Worm (Caenorhabditis elegans) whole organism, mixed stage, embryonic: ENCODE results near the gene fbxa-74.

Experiments used
- elt-3 ChIP-seq: fragments of 150-350 bp; optimal IDR thresholded peaks from 2 replicates; lab custom pipeline; 2014; ENCODE audit warnings: missing biosample characterization, missing genetic modification characterization
- lin-13 ChIP-seq: fragments of 150-350 bp; optimal IDR thresholded peaks from 2 replicates; lab custom pipeline; 2014; ENCODE audit warnings: missing biosample characterization, missing genetic modification characterization
- mab-5 ChIP-seq: fragments of 150-350 bp; optimal IDR thresholded peaks from 2 replicates; lab custom pipeline; 2014; ENCODE audit warnings: missing biosample characterization, missing genetic modification characterization
- mep-1 ChIP-seq: fragments of 150-350 bp; optimal IDR thresholded peaks from 2 replicates; lab custom pipeline; 2017; ENCODE audit warnings: missing biosample characterization, missing genetic modification reagents, missing genetic modification characterization, inconsistent platforms
- nhr-2 ChIP-seq: fragments of 150-350 bp; optimal IDR thresholded peaks from 2 replicates; lab custom pipeline; 2014; ENCODE audit warnings: missing biosample characterization, missing genetic modification characterization
- nhr-237 ChIP-seq: fragments of 150-350 bp; optimal IDR thresholded peaks from 2 replicates; lab custom pipeline; 2014; ENCODE audit warnings: missing biosample characterization, missing genetic modification characterization
- ztf-11 ChIP-seq: fragments of 150-350 bp; optimal IDR thresholded peaks from 2 replicates; lab custom pipeline; 2014; ENCODE audit warnings: missing biosample characterization, missing genetic modification characterization

DNA sequence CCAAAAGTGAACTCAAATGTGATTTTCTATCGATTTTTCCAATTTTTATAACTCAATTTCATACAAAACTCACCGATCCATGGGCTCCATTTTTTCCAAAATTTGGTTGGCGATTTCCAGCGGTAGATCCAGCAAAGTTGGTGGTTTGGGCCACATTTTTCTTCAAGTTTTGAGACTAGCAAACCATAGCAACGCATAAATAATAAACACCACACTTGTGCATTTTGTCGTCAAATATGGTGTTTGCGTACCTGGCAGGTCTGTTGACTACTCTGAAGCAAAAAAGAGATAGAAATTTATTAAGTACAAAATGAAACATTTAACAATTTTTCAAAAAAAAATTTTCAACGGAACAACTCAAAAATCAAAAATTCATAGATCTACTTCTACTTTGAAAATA lies 6.5 kb upstream of the fbxa-74 start:
- TF ChIP-seq mab-5 (tag; lab: Kevin White, UChicago) (no peak), mep-1 (tag; lab: Kevin White, UChicago) (no peak), nhr-237 (tag; lab: Kevin White, UChicago) (no peak), nhr-2 (no peak), elt-3 (tag; lab: Kevin White, UChicago) (no peak), lin-13 (tag; lab: Kevin White, UChicago) (no peak), ztf-11 (tag; lab: Kevin White, UChicago) (no peak)
